Fruit fly (Drosophila melanogaster) whole organism, pupa: ENCODE results near the gene Pka-C1.

Experiments
- CG10348 ChIP-seq: fragments of 200-800 bp; sonication (Bioruptor generic); IDR thresholded peaks from 2 replicates; pipeline ENCODE4 v1.3.6; 2022; ENCODE audit warnings: missing biosample characterization, missing genetic modification characterization
- CG12605 ChIP-seq: fragments of 200-800 bp; sonication (Bioruptor generic); IDR thresholded peaks from 2 replicates; pipeline ENCODE4 v1.3.6; 2022; ENCODE audit warnings: missing biosample characterization, missing genetic modification characterization
- CG13204 ChIP-seq: fragments of 200-800 bp; sonication (Bioruptor generic); optimal IDR thresholded peaks from 2 replicates; lab custom pipeline; 2018; ENCODE audit warnings: missing biosample characterization, mild to moderate bottlenecking, missing genetic modification characterization, moderate library complexity
- CG14655 ChIP-seq: fragments of 200-800 bp; sonication (Bioruptor generic); optimal IDR thresholded peaks from 3 replicates; lab custom pipeline; 2017; ENCODE audit warnings: mild to moderate bottlenecking, missing biosample characterization, missing genetic modification reagents, missing genetic modification characterization
- CG15710 ChIP-seq: fragments of 200-800 bp; sonication (Bioruptor generic); optimal IDR thresholded peaks from 2 replicates; lab custom pipeline; 2018; ENCODE audit warnings: missing biosample characterization, mild to moderate bottlenecking, missing genetic modification characterization, moderate library complexity
- CG17806 ChIP-seq: fragments of 200-800 bp; sonication (Bioruptor generic); optimal IDR thresholded peaks from 2 replicates; lab custom pipeline; 2018; ENCODE audit warnings: missing biosample characterization, mild to moderate bottlenecking, missing genetic modification characterization, moderate library complexity
- CG32121 ChIP-seq: fragments of 200-800 bp; sonication (Bioruptor generic); IDR thresholded peaks from 2 replicates; pipeline ENCODE4 v1.3.6; 2022; ENCODE audit warnings: missing biosample characterization, missing genetic modification characterization
- CG34367 ChIP-seq: fragments of 200-800 bp; sonication (Bioruptor generic); optimal IDR thresholded peaks from 2 replicates; lab custom pipeline; 2018; ENCODE audit warnings: missing biosample characterization, mild to moderate bottlenecking, missing genetic modification characterization
- CG4496 ChIP-seq: fragments of 200-800 bp; sonication (Bioruptor generic); IDR thresholded peaks from 3 replicates; pipeline ENCODE4 v1.3.6; 2022; ENCODE audit warnings: missing biosample characterization, missing genetic modification characterization
- CG8159 ChIP-seq: fragments of 200-800 bp; sonication (Bioruptor generic); optimal IDR thresholded peaks from 3 replicates; lab custom pipeline; 2018; ENCODE audit warnings: missing biosample characterization, mild to moderate bottlenecking, missing genetic modification characterization, moderate library complexity
- CG8301 ChIP-seq: fragments of 200-800 bp; sonication (Bioruptor generic); optimal IDR thresholded peaks from 2 replicates; lab custom pipeline; 2018; ENCODE audit warnings: missing biosample characterization, mild to moderate bottlenecking, missing genetic modification characterization
- CG9948 ChIP-seq: fragments of 200-800 bp; sonication (Bioruptor generic); optimal IDR thresholded peaks from 2 replicates; lab custom pipeline; 2018; ENCODE audit warnings: missing biosample characterization, mild to moderate bottlenecking, missing genetic modification characterization, moderate library complexity
- D1 ChIP-seq: fragments of 200-800 bp; sonication (Bioruptor generic); optimal IDR thresholded peaks from 2 replicates; lab custom pipeline; 2018; ENCODE audit warnings: missing biosample characterization, mild to moderate bottlenecking, missing genetic modification characterization, moderate library complexity
- EcR ChIP-seq: fragments of 200-800 bp; sonication (Bioruptor generic); optimal IDR thresholded peaks from 3 replicates; lab custom pipeline; 2019; ENCODE audit warnings: missing biosample characterization, missing genetic modification characterization, mild to moderate bottlenecking, moderate library complexity, missing genetic modification reagents
- Ets98B ChIP-seq: fragments of 200-800 bp; sonication (Bioruptor generic); IDR thresholded peaks from 2 replicates; pipeline ENCODE4 v1.3.6; 2022; ENCODE audit warnings: missing biosample characterization, missing genetic modification characterization
- Pif1A ChIP-seq: fragments of 200-800 bp; sonication (Bioruptor generic); optimal IDR thresholded peaks from 3 replicates; lab custom pipeline; 2016; ENCODE audit warnings: missing biosample characterization, missing genetic modification characterization
- Pif1B ChIP-seq: fragments of 200-800 bp; sonication (Bioruptor generic); optimal IDR thresholded peaks from 3 replicates; lab custom pipeline; 2016; ENCODE audit warnings: missing biosample characterization, missing genetic modification characterization
- Snoo ChIP-seq: fragments of 200-800 bp; sonication (Bioruptor generic); optimal IDR thresholded peaks from 3 replicates; lab custom pipeline; 2017; ENCODE audit warnings: missing biosample characterization, mild to moderate bottlenecking, missing genetic modification characterization, inconsistent platforms
- fd96Ca ChIP-seq: fragments of 200-800 bp; sonication (Bioruptor generic); IDR thresholded peaks from 3 replicates; pipeline ENCODE4 v1.3.6; 2022; ENCODE audit warnings: missing biosample characterization, missing genetic modification characterization
- gl ChIP-seq: fragments of 200-800 bp; sonication (Bioruptor generic); optimal IDR thresholded peaks from 2 replicates; lab custom pipeline; 2018; ENCODE audit warnings: missing biosample characterization, mild to moderate bottlenecking, missing genetic modification characterization
- rn ChIP-seq: fragments of 200-800 bp; sonication (Bioruptor generic); IDR thresholded peaks from 2 replicates; pipeline ENCODE4 v1.3.6; 2022; ENCODE audit warnings: missing biosample characterization, missing genetic modification characterization

Gene Pka-C1

DNA sequence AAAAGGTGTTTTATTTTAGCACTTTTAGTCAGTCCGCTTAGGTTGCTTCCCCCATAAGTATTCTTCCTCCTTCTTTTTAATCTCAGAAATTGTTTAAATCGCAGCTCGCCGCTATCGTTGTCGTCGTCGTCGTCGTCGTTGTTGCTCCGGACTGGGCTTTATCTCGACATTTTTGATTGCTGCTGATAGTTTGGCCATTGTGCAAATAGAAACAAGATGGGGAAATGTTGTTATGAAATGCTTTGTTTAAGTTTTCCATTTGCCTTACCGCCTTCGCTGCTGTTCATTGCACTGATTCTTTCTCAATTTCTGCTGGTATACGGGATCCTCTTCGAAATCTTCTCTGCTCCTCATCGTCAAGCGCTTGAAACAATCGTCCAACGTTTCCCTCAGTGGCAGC is 3.9 kb upstream of the Pka-C1 start:
- TF ChIP-seq Snoo (tag; lab: Kevin White, UChicago) (no peak), CG8159 (tag; lab: Kevin White, UChicago) (no peak), CG10348 (no peak), CG34367 (tag; lab: Kevin White, UChicago) (no peak), Ets98B (GFP tag; lab: Robert Waterston, UW) (no peak), CG14655 (GFP tag; lab: Kevin White, UChicago) (no peak), Pif1A (GFP tag; lab: Kevin White, UChicago) (no peak), fd96Ca (no peak), gl (tag; lab: Kevin White, UChicago) (no peak), CG4496 (no peak), CG8301 (tag; lab: Kevin White, UChicago) (no peak), D1 (no peak), EcR (no peak), CG32121 (GFP tag; lab: Robert Waterston, UW) (no peak), CG17806 (no peak), CG12605 (no peak), Pif1B (GFP tag; lab: Kevin White, UChicago) (no peak), CG9948 (tag; lab: Kevin White, UChicago) (no peak)

DNA sequence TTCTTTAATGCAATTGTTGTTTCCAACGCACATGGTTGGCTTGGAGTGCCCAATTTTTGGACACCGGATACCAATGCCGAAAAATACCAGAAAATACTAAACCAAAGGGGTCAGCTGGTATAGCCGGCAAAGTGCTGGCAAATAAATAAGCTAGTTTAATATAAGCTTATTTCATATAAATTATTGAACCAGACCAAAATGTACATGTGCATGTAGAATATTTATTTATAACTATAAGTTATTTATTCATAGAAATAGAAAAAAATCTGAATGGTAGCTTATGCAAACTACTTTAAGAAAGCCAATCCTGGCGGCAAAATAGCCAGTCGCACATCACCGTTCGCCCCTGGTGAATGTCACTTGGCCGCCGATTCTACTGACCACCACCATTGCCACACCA is 1.4 kb upstream of the Pka-C1 start, which contains the start of gene pelo:
Gene pelo, plus strand, starts transcription at position 357 of the 400 bp plus-strand sequence.
- TF ChIP-seq CG12605 (no peak), Pif1A (GFP tag; lab: Kevin White, UChicago) (no peak), Pif1B (GFP tag; lab: Kevin White, UChicago) (no peak), CG17806 (peak; percentile 21), CG10348 (no peak), fd96Ca (no peak), rn (GFP tag; lab: Robert Waterston, UW) (no peak), EcR (peak; percentile 41), CG34367 (tag; lab: Kevin White, UChicago) (peak; percentile 39), CG8159 (tag; lab: Kevin White, UChicago) (peak; percentile 43), CG32121 (GFP tag; lab: Robert Waterston, UW) (0 out of 2 replicates have a peak, but pooled peaks have one; percentile 26), D1 (no peak), CG4496 (peak; percentile 47; the same call in 1 of the 3 replicates), gl (tag; lab: Kevin White, UChicago) (no peak), CG13204 (GFP tag; lab: Kevin White, UChicago) (no peak), CG15710 (peak; percentile 42), CG9948 (tag; lab: Kevin White, UChicago) (peak; percentile 23), Snoo (tag; lab: Kevin White, UChicago) (peak; percentile 47), CG8301 (tag; lab: Kevin White, UChicago) (peak; percentile 19), CG14655 (GFP tag; lab: Kevin White, UChicago) (no peak), Ets98B (GFP tag; lab: Robert Waterston, UW) (no peak)

DNA sequence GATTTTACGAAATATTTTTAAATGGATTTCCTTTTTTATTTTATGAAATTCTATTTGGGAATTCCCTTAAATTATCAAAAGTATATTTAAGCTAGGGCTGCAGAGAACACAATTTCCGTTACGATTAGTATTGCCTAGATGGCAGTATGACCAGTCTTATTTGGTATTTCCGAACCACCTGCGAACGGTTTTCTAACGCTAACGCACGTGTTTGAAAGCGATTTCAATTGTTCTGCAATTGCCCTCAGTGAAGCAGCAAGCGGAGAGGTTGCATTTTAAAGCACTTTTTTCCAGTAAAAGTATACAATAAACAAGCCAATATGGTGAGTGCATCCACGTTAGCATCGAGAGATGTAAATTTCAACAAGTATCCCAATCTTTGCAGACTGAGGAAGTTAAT is 518 bp upstream of the Pka-C1 start, which contains the start of gene hoip:
Gene hoip, plus strand, starts transcription at position 177 of the 400 bp plus-strand sequence.
- no peak for TF ChIP-seq CG9948 (tag; lab: Kevin White, UChicago)
- TF ChIP-seq CG4496, result peak; percentile 12; the same call in 1 of the 3 replicates
- no peak for TF ChIP-seq CG12605
- TF ChIP-seq CG8301 (tag; lab: Kevin White, UChicago), result no peak
- no peak for TF ChIP-seq CG14655 (GFP tag; lab: Kevin White, UChicago)
- TF ChIP-seq Pif1A (GFP tag; lab: Kevin White, UChicago), result no peak

DNA sequence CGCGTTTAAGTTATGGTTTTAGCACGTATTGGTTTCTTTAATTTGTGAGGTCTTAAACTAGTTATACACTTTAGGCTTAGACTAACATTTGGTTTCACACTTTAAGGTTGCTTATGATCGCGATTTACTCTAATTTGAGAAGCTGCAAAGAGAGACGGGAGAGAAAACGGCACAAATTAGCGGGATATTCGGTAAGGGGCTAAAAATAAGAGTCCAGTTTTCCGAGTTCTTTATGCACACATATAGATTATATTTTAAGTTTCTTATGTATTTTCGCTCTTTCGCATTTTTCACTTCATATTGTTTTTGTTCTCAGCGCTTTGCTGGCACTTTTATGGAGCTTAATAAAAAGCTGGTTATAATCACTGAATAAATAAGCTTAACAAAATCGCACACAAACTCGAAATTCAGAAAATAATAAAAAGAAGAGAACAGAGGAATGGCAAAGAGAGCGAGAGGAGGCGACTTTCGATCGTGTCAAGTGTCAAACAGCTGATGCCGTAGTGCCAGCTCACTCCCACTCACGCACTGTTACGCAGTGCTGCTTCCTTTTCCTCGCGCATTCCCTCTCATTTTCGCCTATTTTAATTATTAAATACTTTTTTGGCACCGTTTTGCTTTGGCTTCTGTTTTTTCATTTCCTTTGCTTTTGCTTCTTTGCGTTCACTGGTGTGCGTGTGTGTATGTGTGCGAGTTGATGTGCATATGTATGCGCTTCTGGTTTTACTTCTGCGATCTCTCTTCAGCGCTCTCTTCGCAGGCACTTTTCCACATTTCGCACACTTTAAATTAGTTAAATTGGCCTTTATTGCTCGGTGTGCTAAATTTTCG is 790 bp downstream of the Pka-C1 start:
- peak; percentile 1 for TF ChIP-seq Pif1A (GFP tag; lab: Kevin White, UChicago)
- 0 out of 2 replicates have a peak, but pooled peaks have one; percentile 32 for TF ChIP-seq CG12605
- no peak for TF ChIP-seq gl (tag; lab: Kevin White, UChicago)
- TF ChIP-seq, all 21 proteins: peak for 2

DNA sequence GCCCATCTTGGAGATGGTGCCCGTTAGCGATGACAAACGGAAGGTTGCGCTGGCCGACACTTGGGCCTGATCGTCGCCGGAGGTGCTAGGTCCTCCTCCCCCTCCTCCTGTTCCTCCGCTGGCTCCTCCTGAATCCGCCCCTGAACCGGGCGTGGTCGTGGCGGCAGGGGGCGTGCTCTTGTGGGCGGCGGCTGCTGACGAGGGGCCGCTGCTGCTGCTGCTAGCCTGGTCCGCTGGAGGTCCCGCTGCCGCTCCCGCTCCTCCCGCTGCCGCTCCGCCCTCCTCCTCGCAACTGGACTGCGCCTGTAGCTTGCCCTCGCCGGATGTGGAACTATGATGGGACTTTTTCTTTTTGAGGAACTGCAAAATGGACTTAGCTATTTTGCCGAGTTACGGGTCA is 1.5 kb downstream of the Pka-C1 start:
- TF ChIP-seq CG10348 (no peak), CG34367 (tag; lab: Kevin White, UChicago) (no peak), rn (GFP tag; lab: Robert Waterston, UW) (no peak), CG8301 (tag; lab: Kevin White, UChicago) (no peak), gl (tag; lab: Kevin White, UChicago) (no peak), Ets98B (GFP tag; lab: Robert Waterston, UW) (no peak), D1 (no peak)

DNA sequence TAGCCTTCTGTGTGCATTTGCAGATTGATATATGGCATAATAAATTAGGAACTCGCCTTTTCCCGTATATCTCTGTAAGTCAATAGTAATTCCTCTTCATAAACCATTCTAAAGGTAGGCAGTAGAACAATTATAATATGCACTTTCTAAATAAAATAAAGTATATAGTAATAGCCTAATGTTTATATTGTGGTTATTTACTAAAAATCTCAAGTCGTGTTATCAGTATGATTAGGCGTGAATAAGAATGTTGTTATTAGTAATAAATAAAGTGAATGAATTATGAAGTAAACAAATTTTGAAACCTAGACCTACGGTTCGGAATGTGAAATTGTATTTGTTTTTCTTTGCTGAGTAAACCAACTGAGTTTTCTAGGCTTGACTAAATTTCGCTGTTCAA is 3.4 kb downstream of the Pka-C1 start:
- TF ChIP-seq CG34367 (tag; lab: Kevin White, UChicago), result no peak
- no peak for TF ChIP-seq D1
- TF ChIP-seq CG10348, result no peak
